Worm (Caenorhabditis elegans): ENCODE data around the gene nsph-1.1.

The nsph-1.1 gene

DNA sequence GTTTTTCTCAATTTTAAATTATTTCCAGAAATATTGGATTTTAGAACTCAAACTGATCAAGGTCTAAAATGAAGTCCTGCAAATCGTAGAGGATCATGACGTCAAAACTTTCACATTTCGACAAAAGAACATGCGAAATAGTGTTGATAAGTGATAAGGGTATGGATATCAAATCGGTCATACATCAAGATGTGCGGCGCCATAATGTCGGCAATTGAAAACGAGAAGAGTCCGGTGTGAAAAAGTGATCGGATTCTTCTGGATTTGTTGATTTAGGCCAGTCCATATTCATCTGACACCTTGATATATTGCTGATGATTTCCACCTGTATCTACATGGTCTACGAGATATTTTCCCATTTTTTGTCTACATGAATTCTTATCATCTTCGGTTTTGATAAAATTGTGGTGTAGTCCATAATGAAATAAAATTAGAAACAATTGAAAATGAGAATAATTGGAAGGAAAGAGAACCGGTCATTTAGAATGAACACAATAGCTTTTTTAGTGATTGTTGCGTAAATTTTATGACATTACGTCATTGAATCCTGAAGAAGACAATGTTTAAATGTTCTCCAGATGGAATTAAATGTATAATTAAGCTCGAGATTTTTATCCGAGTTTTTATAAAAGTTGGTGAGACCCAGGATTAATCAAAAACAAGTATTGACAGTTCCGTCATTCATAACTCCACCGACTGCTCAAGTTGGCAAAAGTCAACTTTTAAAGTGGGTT is 35.4 kb upstream of the nsph-1.1 start:
- peak; percentile 65 for TF ChIP-seq nhr-21 (tag; optimal IDR thresholded peaks at IDR 0.05)
- no peak for TF ChIP-seq ZK546.5 (tag; optimal IDR thresholded peaks at IDR 0.05)

DNA sequence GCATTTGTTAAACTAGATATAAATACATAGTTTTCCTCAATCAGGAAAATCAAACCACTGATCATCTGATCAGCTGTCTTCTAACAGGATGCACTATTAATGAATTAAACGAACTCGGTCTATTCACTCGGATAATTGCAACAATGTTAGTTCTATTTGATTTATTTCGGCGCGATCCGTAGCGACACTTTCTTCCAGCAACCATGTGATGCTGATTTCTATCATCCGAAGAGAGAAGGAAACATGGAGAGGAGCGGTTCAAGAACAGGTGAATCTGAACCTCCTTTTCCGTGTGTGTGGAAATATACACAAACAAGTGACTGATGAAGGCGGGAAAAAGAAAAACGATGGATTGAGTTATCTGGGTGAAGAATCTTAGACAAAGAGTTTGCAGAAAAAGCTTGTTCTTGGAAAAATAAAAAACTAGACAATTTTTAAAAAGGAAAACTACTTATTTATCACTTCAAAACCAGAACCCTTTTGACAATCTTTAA is 34.8 kb upstream of the nsph-1.1 start:
- TF ChIP-seq peb-1 (tag; optimal IDR thresholded peaks at IDR 0.05): no peak
- peak; percentile 65 for TF ChIP-seq nhr-21 (tag; optimal IDR thresholded peaks at IDR 0.05)

DNA sequence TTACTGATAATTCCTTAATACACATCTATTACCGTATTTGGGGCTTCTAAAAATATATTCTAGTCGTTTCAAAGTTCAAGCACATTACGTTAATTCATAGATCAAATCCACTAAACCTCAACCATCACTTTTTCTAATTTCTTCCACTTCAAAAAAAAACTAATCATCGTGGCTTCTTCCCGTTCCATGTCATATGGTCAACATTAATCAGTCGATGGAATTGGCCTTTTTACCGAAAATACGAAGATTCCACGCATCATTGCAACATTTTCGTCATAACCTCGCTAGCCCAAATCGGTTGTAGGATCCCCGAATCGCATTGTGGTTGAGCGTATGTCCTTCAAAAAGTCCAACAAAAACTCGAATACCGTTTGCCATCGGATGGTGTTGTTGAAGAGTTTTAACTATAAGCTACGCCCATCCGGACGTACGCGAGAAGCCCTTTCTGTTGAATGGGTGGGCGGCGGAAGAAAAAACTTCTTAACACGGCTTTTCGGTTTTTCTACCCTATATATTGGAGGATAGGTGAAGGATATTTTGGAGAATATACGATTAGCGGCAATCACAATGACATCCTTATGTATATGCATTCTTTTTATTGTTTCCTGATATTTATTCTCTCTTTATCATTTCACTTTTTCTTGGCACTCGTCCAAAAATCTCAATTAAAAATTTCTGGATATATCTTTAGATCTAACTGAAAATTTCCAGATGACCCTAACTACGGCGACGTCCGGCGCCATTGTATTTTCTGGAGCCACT is 34.1 kb upstream of the nsph-1.1 start, which contains the start of gene rol-6:
rol-6 (plus strand) TSS at position 712 of the 762 bp plus-strand sequence.
- no peak for TF ChIP-seq egl-27 (tag; optimal IDR thresholded peaks at IDR 0.05)
- TF ChIP-seq lsy-2 (tag; optimal IDR thresholded peaks at IDR 0.05): no peak
- no peak for TF ChIP-seq aly-2 (tag; optimal IDR thresholded peaks at IDR 0.05)
- TF ChIP-seq mbf-1 (tag; optimal IDR thresholded peaks at IDR 0.05): no peak
- peak; percentile 10 for TF ChIP-seq nhr-21 (tag; optimal IDR thresholded peaks at IDR 0.05)
- TF ChIP-seq Y55F3AM.14 (GFP tag; optimal IDR thresholded peaks at IDR 0.05): no peak

DNA sequence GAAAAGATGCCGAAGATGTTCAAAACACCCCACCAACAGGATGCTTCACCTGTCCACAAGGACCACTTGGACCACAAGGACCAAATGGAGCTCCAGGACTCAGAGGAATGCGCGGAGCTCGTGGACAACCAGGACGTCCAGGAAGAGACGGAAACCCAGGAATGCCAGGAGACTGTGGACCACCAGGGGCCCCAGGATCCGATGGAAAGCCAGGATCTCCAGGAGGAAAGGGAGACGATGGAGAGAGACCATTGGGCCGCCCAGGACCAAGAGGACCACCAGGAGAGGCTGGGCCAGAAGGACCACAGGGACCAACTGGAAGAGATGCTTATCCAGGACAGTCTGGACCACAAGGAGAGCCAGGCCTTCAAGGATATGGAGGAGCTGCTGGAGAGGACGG is 32.9 kb upstream of the nsph-1.1 start:
- TF ChIP-seq ztf-11 (tag; optimal IDR thresholded peaks at IDR 0.05): no peak
- TF ChIP-seq skn-1 (tag; optimal IDR thresholded peaks at IDR 0.05): no peak
- no peak for TF ChIP-seq egl-27 (tag; optimal IDR thresholded peaks at IDR 0.05)
- TF ChIP-seq ceh-82 (tag; optimal IDR thresholded peaks at IDR 0.05): no peak
- TF ChIP-seq sma-9 (GFP tag; optimal IDR thresholded peaks at IDR 0.05): no peak
- TF ChIP-seq sma-9 (tag; optimal IDR thresholded peaks at IDR 0.05): no peak
- no peak for TF ChIP-seq ZK546.5 (tag; optimal IDR thresholded peaks at IDR 0.05)
- no peak for TF ChIP-seq ceh-16 (tag; optimal IDR thresholded peaks at IDR 0.05)
- TF ChIP-seq nhr-21 (tag; optimal IDR thresholded peaks at IDR 0.05): no peak
- TF ChIP-seq unc-55 (GFP tag; optimal IDR thresholded peaks at IDR 0.05): no peak
- no peak for TF ChIP-seq snpc-4 (tag; optimal IDR thresholded peaks at IDR 0.05)

DNA sequence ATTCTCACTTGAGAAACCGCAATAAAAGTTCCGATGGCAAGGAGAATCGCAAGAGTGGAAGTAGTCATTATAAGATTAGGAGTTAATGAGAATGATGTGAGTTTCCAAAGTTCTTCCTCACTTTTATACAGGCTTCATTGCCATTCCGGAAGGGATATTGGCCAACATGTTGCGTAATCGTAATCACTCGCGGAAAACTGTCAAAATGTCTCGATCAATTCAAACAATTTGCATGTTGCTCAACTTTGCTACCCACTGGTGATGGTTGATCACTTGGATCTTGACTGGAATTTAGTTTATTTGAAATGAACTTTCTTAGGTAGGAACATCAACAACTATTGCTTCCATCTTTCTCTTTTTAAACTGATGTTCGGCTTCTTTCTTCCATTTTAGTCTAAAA is 29.1 kb upstream of the nsph-1.1 start, which contains the start of gene idpb-4:
idpb-4 (minus strand) TSS at position 101 of the 400 bp plus-strand sequence.
- TF ChIP-seq sma-9 (GFP tag; optimal IDR thresholded peaks at IDR 0.05): no peak
- TF ChIP-seq sma-9 (tag; optimal IDR thresholded peaks at IDR 0.05): no peak
- no peak for TF ChIP-seq alr-1 (tag; optimal IDR thresholded peaks at IDR 0.05)
- no peak for TF ChIP-seq dmd-4 (tag; optimal IDR thresholded peaks at IDR 0.05)
- TF ChIP-seq lin-13 (GFP tag; optimal IDR thresholded peaks at IDR 0.05): no peak
- TF ChIP-seq C34F6.9 (tag; optimal IDR thresholded peaks at IDR 0.05): no peak
- TF ChIP-seq nhr-129 (tag; optimal IDR thresholded peaks at IDR 0.05): no peak
- no peak for TF ChIP-seq nhr-6 (tag; optimal IDR thresholded peaks at IDR 0.05)
- TF ChIP-seq lin-11 (tag; optimal IDR thresholded peaks at IDR 0.05): no peak
- no peak for TF ChIP-seq sma-3 (GFP tag; optimal IDR thresholded peaks at IDR 0.05)
- TF ChIP-seq F13H6.1 (tag; optimal IDR thresholded peaks at IDR 0.05): no peak
- no peak for TF ChIP-seq Y55F3AM.14 (GFP tag; optimal IDR thresholded peaks at IDR 0.05)
- TF ChIP-seq nhr-25 (tag; optimal IDR thresholded peaks at IDR 0.05): no peak
- TF ChIP-seq ztf-1 (GFP tag; conservative IDR thresholded peaks at IDR 0.05): no peak
- no peak for TF ChIP-seq snpc-4 (tag; optimal IDR thresholded peaks at IDR 0.05)
- TF ChIP-seq ZK546.5 (tag; optimal IDR thresholded peaks at IDR 0.05): no peak
- no peak for TF ChIP-seq ama-1 (optimal IDR thresholded peaks at IDR 0.05)

DNA sequence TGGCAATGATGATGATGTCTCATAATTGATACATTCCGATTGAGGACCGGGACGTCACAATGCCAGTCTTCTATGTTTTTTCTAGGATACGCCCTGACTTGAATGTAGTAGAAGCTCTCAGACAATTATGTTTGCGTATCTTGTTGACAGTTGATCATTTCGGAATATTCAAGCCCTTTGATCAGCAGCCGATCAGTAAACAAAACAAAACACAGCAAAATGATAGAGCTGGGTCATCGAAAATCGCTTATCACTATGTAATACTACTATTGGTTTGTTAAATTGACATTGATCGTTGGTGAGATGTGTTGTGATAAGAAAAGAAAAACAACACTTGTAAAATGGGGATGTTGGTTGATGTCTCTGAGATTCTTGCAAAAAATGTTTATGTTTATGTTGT is 28.3 kb upstream of the nsph-1.1 start:
- TF ChIP-seq snpc-4 (tag; optimal IDR thresholded peaks at IDR 0.05) (no peak), ztf-11 (tag; optimal IDR thresholded peaks at IDR 0.05) (no peak), nhr-129 (tag; optimal IDR thresholded peaks at IDR 0.05) (no peak), aly-2 (tag; optimal IDR thresholded peaks at IDR 0.05) (no peak)

DNA sequence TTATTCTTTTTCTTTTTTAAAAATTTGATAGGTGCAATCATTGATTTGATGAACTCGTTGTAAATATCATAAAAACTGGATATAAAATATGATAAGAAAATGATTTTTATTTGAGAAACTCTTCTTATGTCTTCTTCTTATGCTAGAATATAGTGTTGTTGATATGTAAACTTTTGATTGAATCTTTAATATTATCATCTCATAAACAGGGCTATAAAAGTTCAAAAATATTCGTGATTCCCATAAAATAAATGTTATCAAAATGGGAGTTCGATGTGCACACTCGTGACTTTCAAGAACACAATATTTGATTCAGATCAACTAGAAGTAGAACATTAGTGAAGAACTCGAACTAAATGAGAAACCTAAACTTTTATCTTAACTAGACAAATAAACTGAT is 27.6 kb upstream of the nsph-1.1 start:
- no peak for TF ChIP-seq nhr-129 (tag; optimal IDR thresholded peaks at IDR 0.05)
- TF ChIP-seq sma-9 (GFP tag; optimal IDR thresholded peaks at IDR 0.05): peak; percentile 73
- TF ChIP-seq sma-9 (tag; optimal IDR thresholded peaks at IDR 0.05): no peak
- TF ChIP-seq ztf-4 (tag; optimal IDR thresholded peaks at IDR 0.05): peak; percentile 3
- no peak for TF ChIP-seq sem-4 (tag; optimal IDR thresholded peaks at IDR 0.05)
- no peak for TF ChIP-seq snpc-4 (tag; optimal IDR thresholded peaks at IDR 0.05)
- TF ChIP-seq lin-13 (GFP tag; optimal IDR thresholded peaks at IDR 0.05): peak; percentile 10
- peak; percentile 35 for TF ChIP-seq crh-2 (tag; optimal IDR thresholded peaks at IDR 0.05)
- TF ChIP-seq fos-1 (tag; optimal IDR thresholded peaks at IDR 0.05): no peak

Measured in whole organism, L2 larva.